Worm (Caenorhabditis elegans): Measurements from ENCODE around the gene Y55F3C.17.

DNA sequence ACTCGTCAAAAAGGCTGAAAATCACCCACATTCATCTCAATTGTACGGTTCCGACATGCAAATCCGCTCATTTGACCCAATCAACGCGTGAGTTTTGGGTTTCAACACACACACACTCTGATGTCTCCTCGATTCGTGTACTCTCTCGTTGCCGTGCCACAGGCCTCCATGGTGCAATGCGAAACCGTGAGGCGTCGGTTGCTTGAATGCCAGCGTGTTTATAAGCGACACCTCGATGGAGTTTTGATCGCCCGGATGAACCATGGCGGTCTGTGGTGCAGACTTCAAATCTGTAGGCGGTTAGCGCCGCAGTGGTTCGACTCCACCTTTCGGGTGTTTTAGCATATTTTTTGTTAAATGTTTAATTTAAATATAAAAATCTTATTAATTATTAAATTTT is 40.3 kb downstream of the Y55F3C.17 start:
- TF ChIP-seq aly-2 (tag; optimal IDR thresholded peaks at IDR 0.05): no peak
- no peak for TF ChIP-seq skn-1 (tag; optimal IDR thresholded peaks at IDR 0.05)
- TF ChIP-seq nhr-12 (tag; optimal IDR thresholded peaks at IDR 0.05): no peak
- no peak for TF ChIP-seq alr-1 (tag; optimal IDR thresholded peaks at IDR 0.05)
- no peak for TF ChIP-seq nhr-237 (tag; optimal IDR thresholded peaks at IDR 0.05)
- no peak for TF ChIP-seq unc-39 (tag; optimal IDR thresholded peaks at IDR 0.05)
- peak; percentile 98 for TF ChIP-seq snpc-4 (tag; optimal IDR thresholded peaks at IDR 0.05)
- peak; percentile 35 for TF ChIP-seq C34F6.9 (tag; optimal IDR thresholded peaks at IDR 0.05)
- TF ChIP-seq nhr-77 (tag; optimal IDR thresholded peaks at IDR 0.05): no peak
- TF ChIP-seq nhr-11 (tag; optimal IDR thresholded peaks at IDR 0.05): no peak
- TF ChIP-seq unc-62 (GFP tag; optimal IDR thresholded peaks at IDR 0.05): no peak
